Fruit fly (Drosophila melanogaster) whole organism, embryonic: ENCODE results near the gene CG8097.

Experiments
- Atf-2 ChIP-seq: fragments of 200-800 bp; sonication (Bioruptor generic); optimal IDR thresholded peaks from 2 replicates; lab custom pipeline; 2016; ENCODE audit warnings: missing biosample characterization, missing genetic modification characterization
- Atf3 ChIP-seq: fragments of 200-800 bp; sonication (Bioruptor generic); optimal IDR thresholded peaks from 3 replicates; lab custom pipeline; 2016; ENCODE audit warnings: missing biosample characterization, missing genetic modification characterization
- Bdp1 ChIP-seq: fragments of 200-800 bp; sonication (Bioruptor generic); optimal IDR thresholded peaks from 3 replicates; lab custom pipeline; 2016; ENCODE audit warnings: missing biosample characterization, missing genetic modification characterization
- CG10147 ChIP-seq: fragments of 200-800 bp; sonication (Bioruptor generic); optimal IDR thresholded peaks from 2 replicates; lab custom pipeline; 2019; ENCODE audit warnings: missing biosample characterization, mild to moderate bottlenecking, missing genetic modification characterization, moderate library complexity
- CG10267 ChIP-seq: fragments of 200-800 bp; sonication (Bioruptor generic); optimal IDR thresholded peaks from 2 replicates; lab custom pipeline; 2018; ENCODE audit warnings: missing biosample characterization, mild to moderate bottlenecking, missing genetic modification characterization, moderate library complexity
- CG10321 ChIP-seq: fragments of 200-800 bp; sonication (Bioruptor generic); IDR thresholded peaks from 2 replicates; pipeline ENCODE4 v1.3.6; 2022; ENCODE audit warnings: missing biosample characterization, missing genetic modification characterization
- CG10979 ChIP-seq: fragments of 200-800 bp; sonication (Bioruptor generic); optimal IDR thresholded peaks from 2 replicates; lab custom pipeline; 2018; ENCODE audit warnings: missing biosample characterization, mild to moderate bottlenecking, missing genetic modification characterization, moderate library complexity
- CG11398 ChIP-seq: fragments of 200-800 bp; sonication (Bioruptor generic); optimal IDR thresholded peaks from 2 replicates; lab custom pipeline; 2016; ENCODE audit warnings: missing biosample characterization, missing genetic modification characterization
- CG12071 ChIP-seq: fragments of 200-800 bp; sonication (Bioruptor generic); optimal IDR thresholded peaks from 3 replicates; lab custom pipeline; 2018; ENCODE audit warnings: missing biosample characterization, mild to moderate bottlenecking, missing genetic modification characterization
- CG12391 ChIP-seq: fragments of 200-800 bp; sonication (Bioruptor generic); optimal IDR thresholded peaks from 3 replicates; lab custom pipeline; 2018; ENCODE audit warnings: missing biosample characterization, mild to moderate bottlenecking, missing genetic modification characterization, moderate library complexity
- CG13296 ChIP-seq: fragments of 200-800 bp; sonication (Bioruptor generic); optimal IDR thresholded peaks from 3 replicates; lab custom pipeline; 2018; ENCODE audit warnings: missing biosample characterization, mild to moderate bottlenecking, missing genetic modification characterization
- CG1603 ChIP-seq: fragments of 200-800 bp; sonication (Bioruptor generic); optimal IDR thresholded peaks from 2 replicates; lab custom pipeline; 2019; ENCODE audit warnings: missing biosample characterization, mild to moderate bottlenecking, missing genetic modification characterization, moderate library complexity
- CG17359 ChIP-seq: fragments of 200-800 bp; sonication (Bioruptor generic); optimal IDR thresholded peaks from 3 replicates; lab custom pipeline; 2018; ENCODE audit warnings: missing biosample characterization, mild to moderate bottlenecking, missing genetic modification characterization, moderate library complexity
- CG1832 ChIP-seq: fragments of 200-800 bp; sonication (Bioruptor generic); optimal IDR thresholded peaks from 2 replicates; lab custom pipeline; 2017; ENCODE audit warnings: missing biosample characterization, mild to moderate bottlenecking, missing genetic modification characterization, inconsistent platforms
- CG2678 ChIP-seq: fragments of 200-800 bp; sonication (Bioruptor generic); optimal IDR thresholded peaks from 3 replicates; lab custom pipeline; 2019; ENCODE audit warnings: missing biosample characterization, mild to moderate bottlenecking, missing genetic modification characterization, moderate library complexity
- CG2712 ChIP-seq: fragments of 200-800 bp; optimal IDR thresholded peaks from 3 replicates; lab custom pipeline; 2019; ENCODE audit warnings: missing biosample characterization, mild to moderate bottlenecking, missing genetic modification characterization, moderate library complexity
- CG30403 ChIP-seq: fragments of 200-800 bp; sonication (Bioruptor generic); optimal IDR thresholded peaks from 3 replicates; lab custom pipeline; 2016; ENCODE audit warnings: missing biosample characterization, missing genetic modification characterization
- CG31224 ChIP-seq: fragments of 200-800 bp; sonication (Bioruptor generic); IDR thresholded peaks from 2 replicates; pipeline ENCODE4 v1.3.6; 2022; ENCODE audit warnings: missing biosample characterization, missing genetic modification characterization
- CG3407 ChIP-seq: fragments of 200-800 bp; sonication (Bioruptor generic); optimal IDR thresholded peaks from 2 replicates; lab custom pipeline; 2018; ENCODE audit warnings: missing biosample characterization, mild to moderate bottlenecking, missing genetic modification characterization
- CG34224 ChIP-seq: fragments of 200-800 bp; sonication (Bioruptor generic); IDR thresholded peaks from 3 replicates; pipeline ENCODE4 v1.3.6; 2022; ENCODE audit warnings: missing biosample characterization, missing genetic modification characterization; ENCODE audit not compliant: partially characterized antibody
- CG3726 ChIP-seq: fragments of 200-800 bp; sonication (Bioruptor generic); IDR thresholded peaks from 3 replicates; pipeline ENCODE4, ENCODE4 v1.3.6; 2022; ENCODE audit warnings: missing biosample characterization, missing genetic modification characterization
- CG42726 ChIP-seq: fragments of 200-800 bp; sonication (Bioruptor generic); IDR thresholded peaks from 2 replicates; pipeline ENCODE4 v1.3.6; 2022; ENCODE audit warnings: missing biosample characterization, missing genetic modification characterization; ENCODE audit not compliant: partially characterized antibody
- CG6683 ChIP-seq: fragments of 200-800 bp; sonication (Bioruptor generic); optimal IDR thresholded peaks from 2 replicates; lab custom pipeline; 2017; ENCODE audit warnings: missing biosample characterization, mild to moderate bottlenecking, missing genetic modification characterization, missing genetic modification reagents
- CG6689 ChIP-seq: fragments of 200-800 bp; sonication (Bioruptor generic); IDR thresholded peaks from 2 replicates; pipeline ENCODE4 v1.3.6; 2022; ENCODE audit warnings: missing biosample characterization, missing genetic modification characterization
- CG6813 ChIP-seq: fragments of 200-800 bp; sonication (Bioruptor generic); optimal IDR thresholded peaks from 2 replicates; lab custom pipeline; 2017; ENCODE audit warnings: missing biosample characterization, missing genetic modification characterization, mild to moderate bottlenecking, moderate library complexity, missing genetic modification reagents
- CG8089 ChIP-seq: fragments of 200-800 bp; sonication (Bioruptor generic); optimal IDR thresholded peaks from 3 replicates; lab custom pipeline; 2016; ENCODE audit warnings: missing biosample characterization, missing genetic modification characterization
- CG9797 ChIP-seq: fragments of 200-800 bp; sonication (Bioruptor generic); optimal IDR thresholded peaks from 3 replicates; lab custom pipeline; 2018; ENCODE audit warnings: missing biosample characterization, mild to moderate bottlenecking, missing genetic modification characterization
- CG9932 ChIP-seq: fragments of 200-800 bp; sonication (Bioruptor generic); IDR thresholded peaks from 2 replicates; pipeline ENCODE4 v1.3.6; 2022; ENCODE audit warnings: missing biosample characterization, missing genetic modification characterization
- D ChIP-seq, 2 experiments: fragments of 200-800 bp in 1 of 2; fragments of >200 bp in 1 of 2; sonication (Bioruptor generic) in 1 of 2; optimal IDR thresholded peaks; 2 replicates in 1 of 2; 3 replicates in 1 of 2; lab custom pipeline; 2017; ENCODE audit warnings: mild to moderate bottlenecking in 1 of 2, missing biosample characterization in 1 of 2, missing genetic modification characterization in 1 of 2, missing genetic modification reagents in 1 of 2
- D19A ChIP-seq: fragments of 200-800 bp; optimal IDR thresholded peaks from 3 replicates; lab custom pipeline; 2019; ENCODE audit warnings: missing biosample characterization, mild to moderate bottlenecking, missing genetic modification characterization, moderate library complexity
- Dfd ChIP-seq, 2 experiments: fragments of >200 bp; optimal IDR thresholded peaks; 2 replicates each; lab custom pipeline; 2017; ENCODE audit warnings: missing biosample characterization in 2 of 2, missing genetic modification characterization in 2 of 2
- Hr3 ChIP-seq: fragments of 200-800 bp; sonication (Bioruptor generic); optimal IDR thresholded peaks from 3 replicates; lab custom pipeline; 2016; ENCODE audit warnings: missing biosample characterization, missing genetic modification characterization
- Opbp ChIP-seq: fragments of 200-800 bp; sonication (Bioruptor generic); IDR thresholded peaks from 3 replicates; pipeline ENCODE4 v1.3.6; 2022; ENCODE audit warnings: missing biosample characterization, missing genetic modification characterization; ENCODE audit not compliant: partially characterized antibody
- Ptx1 ChIP-seq: fragments of 200-800 bp; sonication (Bioruptor generic); IDR thresholded peaks from 2 replicates; pipeline ENCODE4 v1.3.6; 2022; ENCODE audit warnings: missing biosample characterization, missing genetic modification characterization
- Stat92E ChIP-seq, 3 experiments: fragments of >200 bp in 2 of 3; fragments of 200-800 bp in 1 of 3; sonication (Bioruptor generic) in 1 of 3; optimal IDR thresholded peaks; 2 replicates each; lab custom pipeline; 2017 to 2019; ENCODE audit warnings: missing biosample characterization in 3 of 3, missing genetic modification characterization in 3 of 3, mild to moderate bottlenecking in 1 of 3, moderate library complexity in 1 of 3
- YL-1 ChIP-seq: fragments of 200-800 bp; sonication (Bioruptor generic); optimal IDR thresholded peaks from 3 replicates; lab custom pipeline; 2017; ENCODE audit warnings: missing biosample characterization, mild to moderate bottlenecking, missing genetic modification characterization
- bcd ChIP-seq: fragments of 200-800 bp; sonication (Bioruptor generic); optimal IDR thresholded peaks from 2 replicates; lab custom pipeline; 2017; ENCODE audit warnings: missing biosample characterization, mild to moderate bottlenecking, missing genetic modification characterization
- caup ChIP-seq: fragments of 200-800 bp; sonication (Bioruptor generic); optimal IDR thresholded peaks from 3 replicates; lab custom pipeline; 2017; ENCODE audit warnings: missing biosample characterization, mild to moderate bottlenecking, missing genetic modification characterization, moderate library complexity; ENCODE audit not compliant: severe bottlenecking
- dan ChIP-seq: fragments of 200-800 bp; sonication (Bioruptor generic); IDR thresholded peaks from 2 replicates; pipeline ENCODE4 v1.3.6; 2022; ENCODE audit warnings: missing biosample characterization, missing genetic modification characterization
- danr ChIP-seq: fragments of 200-800 bp; sonication (Bioruptor generic); IDR thresholded peaks from 2 replicates; pipeline ENCODE4 v1.3.6; 2022; ENCODE audit warnings: missing biosample characterization, missing genetic modification characterization
- gsb-n ChIP-seq: fragments of 200-800 bp; sonication (Bioruptor generic); optimal IDR thresholded peaks from 3 replicates; lab custom pipeline; 2018; ENCODE audit warnings: missing biosample characterization, mild to moderate bottlenecking, missing genetic modification characterization
- knrl ChIP-seq: fragments of 200-800 bp; sonication (Bioruptor generic); IDR thresholded peaks from 3 replicates; pipeline ENCODE4 v1.3.6; 2022; ENCODE audit warnings: missing biosample characterization, missing genetic modification characterization; ENCODE audit not compliant: partially characterized antibody
- pfk ChIP-seq: fragments of 200-800 bp; sonication (Bioruptor generic); optimal IDR thresholded peaks from 2 replicates; lab custom pipeline; 2018; ENCODE audit warnings: missing biosample characterization, mild to moderate bottlenecking, missing genetic modification characterization, moderate library complexity
- salm ChIP-seq: fragments of 200-800 bp; sonication (Bioruptor generic); optimal IDR thresholded peaks from 2 replicates; lab custom pipeline; 2018; ENCODE audit warnings: missing biosample characterization, mild to moderate bottlenecking, missing genetic modification characterization
- sens ChIP-seq: fragments of 200-800 bp; sonication (Bioruptor generic); peaks from one replicate; lab custom pipeline; 2016; ENCODE audit warnings: missing biosample characterization, missing genetic modification characterization
- sna ChIP-seq: fragments of 200-800 bp; sonication (Bioruptor generic); IDR thresholded peaks from 2 replicates; pipeline ENCODE4 v1.3.6; 2022; ENCODE audit warnings: missing biosample characterization, missing genetic modification characterization; ENCODE audit not compliant: partially characterized antibody
- tna ChIP-seq: fragments of 200-800 bp; sonication (Bioruptor generic); IDR thresholded peaks from 2 replicates; pipeline ENCODE4 v1.3.6; 2022; ENCODE audit warnings: missing biosample characterization, missing genetic modification characterization; ENCODE audit not compliant: partially characterized antibody
- tup ChIP-seq: fragments of 200-800 bp; sonication (Bioruptor generic); optimal IDR thresholded peaks from 2 replicates; lab custom pipeline; 2016; ENCODE audit warnings: missing biosample characterization, mild to moderate bottlenecking, missing genetic modification characterization, moderate library complexity
- vfl ChIP-seq: fragments of 200-800 bp; sonication (Bioruptor generic); optimal IDR thresholded peaks from 2 replicates; lab custom pipeline; 2016; ENCODE audit warnings: missing biosample characterization, missing genetic modification characterization

The CG8097 gene

DNA sequence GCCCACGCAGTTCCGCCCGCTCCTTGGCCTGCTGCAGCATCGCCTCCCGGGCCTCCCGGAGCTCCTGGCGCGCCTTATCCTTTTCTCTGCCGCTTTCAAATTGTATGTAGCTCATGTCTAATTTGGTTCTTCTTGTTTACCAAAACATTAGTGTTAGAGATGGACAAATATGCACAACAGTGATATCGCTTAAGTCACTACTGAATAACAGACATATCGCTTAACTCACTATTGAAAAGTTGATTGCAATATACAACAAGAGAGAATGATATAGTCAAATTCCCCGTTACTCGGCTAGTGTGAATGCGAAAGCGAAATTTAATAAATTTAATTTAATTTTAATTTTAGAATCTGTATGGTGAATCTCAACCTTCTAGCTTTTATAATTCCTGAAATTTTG is 8.6 kb upstream of the CG8097 start, which contains the start of gene CG9213 (continued):
- TF ChIP-seq Ptx1 (GFP tag; lab: Robert Waterston, UW) (0 out of 2 replicates have a peak, but pooled peaks have one; percentile 12), CG10267 (tag; lab: Kevin White, UChicago) (peak; percentile 17), CG10979 (no peak), D19A (tag; lab: Kevin White, UChicago) (no peak), danr (no peak), CG12391 (tag; lab: Kevin White, UChicago) (peak; percentile 0), CG42726 (peak; percentile 56; the same call in 1 of the 2 replicates), CG9932 (peak; percentile 44; the same call in 1 of the 2 replicates), Opbp (peak; percentile 71; the same call in 2 of the 3 replicates), dan (GFP tag; lab: Robert Waterston, UW) (no peak), Hr3 (GFP tag; lab: Kevin White, UChicago) (no peak), CG3726 (GFP tag; lab: Robert Waterston, UW) (no peak), gsb-n (tag; lab: Kevin White, UChicago) (no peak), pfk (GFP tag; lab: Kevin White, UChicago) (no peak), CG2712 (tag; lab: Kevin White, UChicago) (no peak), Atf-2 (GFP tag; lab: Kevin White, UChicago) (no peak), sna (GFP tag; lab: Robert Waterston, UW) (peak; percentile 47; the same call in 1 of the 2 replicates), CG2678 (tag; lab: Kevin White, UChicago) (no peak), tna (GFP tag; lab: Robert Waterston, UW) (peak; percentile 62), sens (GFP tag; lab: Kevin White, UChicago) (peak; percentile 7), salm (no peak), Bdp1 (GFP tag; lab: Kevin White, UChicago) (no peak)

DNA sequence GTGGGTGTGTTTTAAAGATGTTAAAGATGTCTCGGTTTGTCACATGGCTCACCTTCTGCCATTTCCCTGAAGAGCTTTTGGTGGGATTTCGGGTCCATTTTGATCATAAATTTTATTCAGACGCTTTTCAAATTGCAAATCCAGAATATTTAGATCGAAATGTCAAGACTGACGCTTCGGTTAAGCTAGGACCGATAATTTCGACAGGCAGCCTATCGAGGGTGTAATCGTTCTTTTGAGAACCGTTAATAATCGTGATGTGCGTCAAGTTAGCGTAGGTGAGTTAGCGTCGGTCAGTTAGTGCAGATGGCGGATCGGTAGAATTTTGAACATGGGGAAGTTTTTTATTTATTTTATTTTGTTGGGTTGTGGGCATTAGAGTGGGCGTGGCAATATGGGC is 7.4 kb upstream of the CG8097 start, which contains the start of gene CG42299:
Gene CG42299 (minus strand): TSS at position 127 of the 400 bp plus-strand sequence.
- TF ChIP-seq CG3407 (no peak), Dfd (GFP tag; optimal IDR thresholded peaks at IDR 0.05; lab: Kevin White, UChicago) (no peak), CG30403 (GFP tag; lab: Kevin White, UChicago) (no peak), CG6689 (GFP tag; lab: Robert Waterston, UW) (no peak), CG6683 (GFP tag; lab: Kevin White, UChicago) (no peak), CG6813 (GFP tag; lab: Kevin White, UChicago) (no peak), CG9797 (GFP tag; lab: Kevin White, UChicago) (no peak), CG17359 (tag; lab: Kevin White, UChicago) (no peak), CG8089 (GFP tag; lab: Kevin White, UChicago) (no peak), tup (GFP tag; lab: Kevin White, UChicago) (no peak), CG10147 (GFP tag; lab: Kevin White, UChicago) (no peak), CG31224 (no peak), YL-1 (GFP tag; lab: Kevin White, UChicago) (no peak), CG34224 (GFP tag; lab: Robert Waterston, UW) (peak; percentile 29; the same call in 1 of the 3 replicates), vfl (GFP tag; lab: Kevin White, UChicago) (no peak), D (optimal IDR thresholded peaks at IDR 0.05; lab: Kevin White, UChicago) (no peak), D (GFP tag; optimal IDR thresholded peaks at IDR 0.05; lab: Kevin White, UChicago) (no peak), Atf3 (GFP tag; lab: Kevin White, UChicago) (no peak), CG1603 (tag; lab: Kevin White, UChicago) (no peak), CG10267 (tag; lab: Kevin White, UChicago) (no peak), Stat92E (GFP tag; optimal IDR thresholded peaks at IDR 0.05; lab: Kevin White, UChicago) (no peak), caup (GFP tag; lab: Kevin White, UChicago) (no peak), CG11398 (GFP tag; lab: Kevin White, UChicago) (no peak), CG12071 (GFP tag; lab: Kevin White, UChicago) (no peak), bcd (no peak), CG10321 (GFP tag; lab: Robert Waterston, UW) (no peak), CG1832 (GFP tag; lab: Kevin White, UChicago) (no peak), knrl (GFP tag; lab: Robert Waterston, UW) (no peak), CG13296 (GFP tag; lab: Kevin White, UChicago) (no peak)
